Worm (Caenorhabditis elegans): ENCODE results near the gene C04H5.1.

DNA sequence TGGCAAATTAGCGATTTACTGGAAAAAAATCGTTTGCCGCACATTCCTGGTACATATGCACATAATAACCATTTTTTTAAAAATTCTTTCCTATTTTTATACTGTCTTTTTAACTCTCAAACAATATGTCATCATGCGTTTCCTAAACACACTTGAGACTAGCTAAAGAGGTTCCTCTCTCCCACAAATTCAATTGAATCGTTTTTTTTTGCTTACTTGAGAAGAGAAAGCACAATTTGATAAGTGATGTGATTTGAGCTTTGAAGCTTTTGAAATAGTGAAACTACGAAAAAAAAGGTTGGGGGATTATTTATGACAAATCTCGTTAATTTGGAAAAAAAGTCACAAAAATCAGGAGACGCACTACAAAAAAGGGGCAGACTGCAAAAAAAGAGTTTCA, 20.9 kb downstream of the C04H5.1 start:
- TF ChIP-seq R02D3.7 (tag; optimal IDR thresholded peaks at IDR 0.05) (no peak), ama-1 (optimal IDR thresholded peaks at IDR 0.05) (no peak), lin-39 (tag; optimal IDR thresholded peaks at IDR 0.05) (no peak), nhr-11 (tag; optimal IDR thresholded peaks at IDR 0.05) (no peak), nhr-28 (tag; optimal IDR thresholded peaks at IDR 0.05) (no peak)
